Fruit fly (Drosophila melanogaster) whole organism, embryonic: ENCODE results near the gene Egfrap.

ENCODE experiments used
- Atf6 ChIP-seq: fragments of 200-800 bp; sonication (Bioruptor generic); IDR thresholded peaks from 2 replicates; pipeline ENCODE4 v1.3.6; 2022; ENCODE audit warnings: missing biosample characterization, missing genetic modification characterization
- Awh ChIP-seq: fragments of 200-800 bp; sonication (Bioruptor generic); IDR thresholded peaks from 2 replicates; pipeline ENCODE4, ENCODE4 v1.3.6; 2022; ENCODE audit warnings: missing biosample characterization, missing genetic modification characterization
- B-H2 ChIP-seq: fragments of 200-800 bp; sonication (Bioruptor generic); optimal IDR thresholded peaks from 2 replicates; lab custom pipeline; 2018; ENCODE audit warnings: missing biosample characterization, mild to moderate bottlenecking, missing genetic modification characterization
- Bgb ChIP-seq: fragments of 200-800 bp; sonication (Bioruptor generic); IDR thresholded peaks from 2 replicates; pipeline ENCODE4 v1.3.6; 2022; ENCODE audit warnings: missing biosample characterization, missing genetic modification characterization; ENCODE audit not compliant: partially characterized antibody
- CG10267 ChIP-seq: fragments of 200-800 bp; sonication (Bioruptor generic); optimal IDR thresholded peaks from 2 replicates; lab custom pipeline; 2018; ENCODE audit warnings: missing biosample characterization, mild to moderate bottlenecking, missing genetic modification characterization, moderate library complexity
- CG11093 ChIP-seq: fragments of 200-800 bp; sonication (Bioruptor generic); IDR thresholded peaks from 3 replicates; pipeline ENCODE4 v1.3.6; 2022; ENCODE audit warnings: missing biosample characterization, missing genetic modification characterization
- CG11504 ChIP-seq: fragments of 200-800 bp; sonication (Bioruptor generic); optimal IDR thresholded peaks from 3 replicates; lab custom pipeline; 2019; ENCODE audit warnings: missing biosample characterization, mild to moderate bottlenecking, missing genetic modification characterization, moderate library complexity
- CG13123 ChIP-seq: fragments of 200-800 bp; sonication (Bioruptor generic); optimal IDR thresholded peaks from 2 replicates; lab custom pipeline; 2016; ENCODE audit warnings: missing biosample characterization, missing genetic modification characterization
- CG15269 ChIP-seq: fragments of 200-800 bp; sonication (Bioruptor generic); optimal IDR thresholded peaks from 2 replicates; lab custom pipeline; 2018; ENCODE audit warnings: missing biosample characterization, mild to moderate bottlenecking, missing genetic modification characterization, moderate library complexity
- CG18011 ChIP-seq: fragments of 200-800 bp; sonication (Bioruptor generic); optimal IDR thresholded peaks from 2 replicates; lab custom pipeline; 2017; ENCODE audit warnings: missing biosample characterization, missing genetic modification characterization, mild to moderate bottlenecking, moderate library complexity, missing genotype
- CG1832 ChIP-seq: fragments of 200-800 bp; sonication (Bioruptor generic); optimal IDR thresholded peaks from 2 replicates; lab custom pipeline; 2017; ENCODE audit warnings: missing biosample characterization, mild to moderate bottlenecking, missing genetic modification characterization, inconsistent platforms
- CG2116 ChIP-seq: fragments of 200-800 bp; sonication (Bioruptor generic); optimal IDR thresholded peaks from 3 replicates; lab custom pipeline; 2018; ENCODE audit warnings: missing biosample characterization, mild to moderate bottlenecking, missing genetic modification characterization
- CG32532 ChIP-seq: fragments of 200-800 bp; sonication (Bioruptor generic); IDR thresholded peaks from 2 replicates; pipeline ENCODE4 v1.3.6; 2022; ENCODE audit warnings: missing biosample characterization, missing genetic modification characterization
- CG33213 ChIP-seq: fragments of 200-800 bp; sonication (Bioruptor generic); optimal IDR thresholded peaks from 3 replicates; lab custom pipeline; 2016; ENCODE audit warnings: missing biosample characterization, missing genetic modification characterization
- CG33557 ChIP-seq: fragments of 200-800 bp; sonication (Bioruptor generic); optimal IDR thresholded peaks from 2 replicates; lab custom pipeline; 2019; ENCODE audit warnings: missing biosample characterization, mild to moderate bottlenecking, missing genetic modification characterization, moderate library complexity
- CG3407 ChIP-seq: fragments of 200-800 bp; sonication (Bioruptor generic); optimal IDR thresholded peaks from 2 replicates; lab custom pipeline; 2018; ENCODE audit warnings: missing biosample characterization, mild to moderate bottlenecking, missing genetic modification characterization
- CG34422 ChIP-seq: fragments of 200-800 bp; sonication (Bioruptor generic); IDR thresholded peaks from 3 replicates; pipeline ENCODE4 v1.3.6; 2022; ENCODE audit warnings: missing biosample characterization, missing genetic modification characterization
- CG4820 ChIP-seq: fragments of 200-800 bp; sonication (Bioruptor generic); optimal IDR thresholded peaks from 3 replicates; lab custom pipeline; 2016; ENCODE audit warnings: missing biosample characterization, missing genetic modification characterization
- CG5180 ChIP-seq: fragments of 200-800 bp; sonication (Bioruptor generic); optimal IDR thresholded peaks from 3 replicates; lab custom pipeline; 2017; ENCODE audit warnings: missing biosample characterization, missing genetic modification characterization, mild to moderate bottlenecking, moderate library complexity, missing genetic modification reagents
- CG6689 ChIP-seq: fragments of 200-800 bp; sonication (Bioruptor generic); IDR thresholded peaks from 2 replicates; pipeline ENCODE4 v1.3.6; 2022; ENCODE audit warnings: missing biosample characterization, missing genetic modification characterization
- CG8944 ChIP-seq: fragments of 200-800 bp; sonication (Bioruptor generic); optimal IDR thresholded peaks from 3 replicates; lab custom pipeline; 2016; ENCODE audit warnings: missing biosample characterization, missing genetic modification characterization
- CG9797 ChIP-seq: fragments of 200-800 bp; sonication (Bioruptor generic); optimal IDR thresholded peaks from 3 replicates; lab custom pipeline; 2018; ENCODE audit warnings: missing biosample characterization, mild to moderate bottlenecking, missing genetic modification characterization
- Chrac-16 ChIP-seq: fragments of 200-800 bp; sonication (Bioruptor generic); optimal IDR thresholded peaks from 3 replicates; lab custom pipeline; 2016; ENCODE audit warnings: missing biosample characterization, missing genetic modification characterization
- CkIIα-i1 ChIP-seq: fragments of 200-800 bp; sonication (Bioruptor generic); IDR thresholded peaks from 2 replicates; pipeline ENCODE4 v1.3.6; 2022; ENCODE audit warnings: missing biosample characterization, missing genetic modification characterization
- Dek ChIP-seq: fragments of 200-800 bp; sonication (Bioruptor generic); optimal IDR thresholded peaks from 3 replicates; lab custom pipeline; 2019; ENCODE audit warnings: missing biosample characterization, mild to moderate bottlenecking, missing genetic modification characterization, moderate library complexity
- ERR ChIP-seq: fragments of 200-800 bp; sonication (Bioruptor generic); optimal IDR thresholded peaks from 2 replicates; lab custom pipeline; 2016; ENCODE audit warnings: missing biosample characterization, missing genetic modification characterization
- Ets97D ChIP-seq: fragments of 200-800 bp; sonication (Bioruptor generic); optimal IDR thresholded peaks from 3 replicates; lab custom pipeline; 2016; ENCODE audit warnings: missing biosample characterization, missing genetic modification characterization
- HLHmδ ChIP-seq: fragments of 200-800 bp; sonication (Bioruptor generic); optimal IDR thresholded peaks from 2 replicates; lab custom pipeline; 2018; ENCODE audit warnings: missing biosample characterization, mild to moderate bottlenecking, missing genetic modification characterization, moderate library complexity
- Hand ChIP-seq: fragments of 200-800 bp; sonication (Bioruptor generic); optimal IDR thresholded peaks from 2 replicates; lab custom pipeline; 2017; ENCODE audit warnings: mild to moderate bottlenecking, missing biosample characterization, missing genetic modification reagents, missing genetic modification characterization
- Hsf ChIP-seq: fragments of 200-800 bp; sonication (Bioruptor generic); optimal IDR thresholded peaks from 3 replicates; lab custom pipeline; 2016; ENCODE audit warnings: missing biosample characterization, missing genetic modification characterization
- MBD-R2 ChIP-seq: fragments of 200-800 bp; sonication (Bioruptor generic); IDR thresholded peaks from 2 replicates; pipeline ENCODE4 v1.3.6; 2022; ENCODE audit warnings: missing biosample characterization, missing genetic modification characterization
- Mrtf ChIP-seq: fragments of 200-800 bp; sonication (Bioruptor generic); IDR thresholded peaks from 3 replicates; pipeline ENCODE4 v1.3.6; 2022; ENCODE audit warnings: missing biosample characterization, missing genetic modification characterization
- Spps ChIP-seq: fragments of 200-800 bp; sonication (Bioruptor generic); optimal IDR thresholded peaks from 2 replicates; lab custom pipeline; 2018; ENCODE audit warnings: missing biosample characterization, mild to moderate bottlenecking, missing genetic modification characterization
- ase ChIP-seq: fragments of 200-800 bp; sonication (Bioruptor generic); IDR thresholded peaks from 3 replicates; pipeline ENCODE4 v1.3.6; 2022; ENCODE audit warnings: missing biosample characterization, missing genetic modification characterization
- bcd ChIP-seq: fragments of 200-800 bp; sonication (Bioruptor generic); optimal IDR thresholded peaks from 2 replicates; lab custom pipeline; 2017; ENCODE audit warnings: missing biosample characterization, mild to moderate bottlenecking, missing genetic modification characterization
- btn ChIP-seq: fragments of 200-800 bp; sonication (Bioruptor generic); optimal IDR thresholded peaks from 2 replicates; lab custom pipeline; 2016; ENCODE audit warnings: missing biosample characterization, missing genetic modification characterization
- ind ChIP-seq: fragments of 200-800 bp; sonication (Bioruptor generic); optimal IDR thresholded peaks from 3 replicates; lab custom pipeline; 2016; ENCODE audit warnings: missing biosample characterization, missing genetic modification characterization
- kah ChIP-seq: fragments of 200-800 bp; sonication (Bioruptor generic); optimal IDR thresholded peaks from 2 replicates; lab custom pipeline; 2018; ENCODE audit warnings: missing biosample characterization, mild to moderate bottlenecking, missing genetic modification characterization
- lola ChIP-seq, 3 experiments: fragments of >200 bp in 2 of 3; fragments of 200-800 bp in 1 of 3; sonication (Bioruptor generic) in 1 of 3; optimal IDR thresholded peaks; 2 replicates each; lab custom pipeline; 2017 to 2019; ENCODE audit warnings: missing biosample characterization in 3 of 3, missing genetic modification characterization in 3 of 3, mild to moderate bottlenecking in 1 of 3, moderate library complexity in 1 of 3
- otp ChIP-seq: fragments of 200-800 bp; sonication (Bioruptor generic); IDR thresholded peaks from 3 replicates; pipeline ENCODE4, ENCODE4 v1.3.6; 2022; ENCODE audit warnings: missing biosample characterization, missing genetic modification characterization
- pb ChIP-seq: fragments of 200-800 bp; sonication (Bioruptor generic); optimal IDR thresholded peaks from 3 replicates; lab custom pipeline; 2016; ENCODE audit warnings: missing biosample characterization, missing genetic modification characterization
- ranshi ChIP-seq: fragments of 200-800 bp; sonication (Bioruptor generic); IDR thresholded peaks from 2 replicates; pipeline ENCODE4 v1.3.6; 2022; ENCODE audit warnings: missing biosample characterization, missing genetic modification characterization
- sc ChIP-seq, 3 experiments: fragments of >200 bp in 2 of 3; fragments of 200-800 bp in 1 of 3; sonication (Bioruptor generic) in 1 of 3; optimal IDR thresholded peaks; 2 replicates in 2 of 3; 3 replicates in 1 of 3; lab custom pipeline; 2017; ENCODE audit warnings: mild to moderate bottlenecking in 1 of 3, missing biosample characterization in 1 of 3, missing genetic modification characterization in 1 of 3, missing genetic modification reagents in 1 of 3
- slp2 ChIP-seq: fragments of 200-800 bp; sonication (Bioruptor generic); optimal IDR thresholded peaks from 2 replicates; lab custom pipeline; 2016; ENCODE audit warnings: missing biosample characterization, missing genetic modification characterization
- tin ChIP-seq: fragments of 200-800 bp; sonication (Bioruptor generic); optimal IDR thresholded peaks from 3 replicates; lab custom pipeline; 2016; ENCODE audit warnings: missing biosample characterization, missing genetic modification characterization
- wor ChIP-seq: fragments of 200-800 bp; sonication (Bioruptor generic); IDR thresholded peaks from 2 replicates; pipeline ENCODE4 v1.3.6; 2022; ENCODE audit warnings: missing biosample characterization, missing genetic modification characterization
- zen ChIP-seq: fragments of 200-800 bp; sonication (Bioruptor generic); optimal IDR thresholded peaks from 3 replicates; lab custom pipeline; 2018; ENCODE audit warnings: missing biosample characterization, mild to moderate bottlenecking, missing genetic modification characterization, moderate library complexity

Gene Egfrap

DNA sequence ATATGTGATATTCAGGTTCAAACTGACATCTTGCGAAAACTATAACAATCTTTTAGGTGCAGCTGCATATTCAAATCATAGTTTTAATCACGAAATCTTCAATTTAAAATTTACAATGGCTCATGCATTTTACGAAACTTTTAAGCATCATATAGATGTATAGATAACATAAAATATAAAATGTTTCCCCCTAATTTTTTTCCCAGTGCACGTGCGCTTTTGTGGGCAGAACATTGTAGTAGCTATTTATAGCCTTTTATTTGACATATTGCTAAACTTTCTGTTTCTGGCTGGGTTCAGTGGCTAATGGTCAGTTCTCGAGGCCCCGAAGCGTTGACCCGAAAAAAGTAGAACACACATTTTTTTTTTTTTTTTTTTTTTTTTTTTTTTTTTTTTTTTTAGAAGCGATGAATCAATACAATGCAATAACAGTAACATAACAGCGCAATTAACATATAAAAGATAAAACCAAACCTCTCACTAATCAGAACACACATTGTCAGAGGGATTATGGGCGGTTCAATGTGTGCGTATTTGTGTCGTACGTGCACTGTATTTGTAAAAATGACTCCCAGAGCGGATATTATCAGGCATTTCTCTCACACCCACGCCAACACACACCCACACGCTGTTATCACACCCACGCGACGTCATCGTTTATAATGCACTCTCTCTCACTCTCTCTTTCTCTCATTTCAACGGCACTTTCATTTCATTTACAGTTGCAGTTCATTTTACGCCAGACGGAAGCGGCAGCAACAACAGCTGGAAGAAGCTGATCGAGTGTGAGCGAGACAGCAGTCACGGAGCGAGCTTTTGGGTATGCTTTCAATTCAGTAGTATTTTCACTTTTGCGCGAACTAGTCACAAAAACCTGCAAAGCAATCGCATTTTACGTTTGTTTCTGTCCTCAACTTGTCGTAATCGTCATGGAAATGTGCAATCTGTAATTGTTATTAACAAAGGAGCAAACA is 24.2 kb downstream of the Egfrap start (continued):
- TF ChIP-seq Mrtf (GFP tag; lab: Robert Waterston, UW): no peak
- TF ChIP-seq slp2 (GFP tag; lab: Kevin White, UChicago): no peak
- TF ChIP-seq ERR (GFP tag; lab: Kevin White, UChicago): no peak
- TF ChIP-seq Hsf (GFP tag; lab: Kevin White, UChicago): peak; percentile 27
- peak; percentile 33; the same call in 1 of the 2 replicates for TF ChIP-seq wor (GFP tag; lab: Robert Waterston, UW)
- no peak for TF ChIP-seq CG13123 (GFP tag; lab: Kevin White, UChicago)
- TF ChIP-seq Spps: peak; percentile 25
- TF ChIP-seq CG33557 (GFP tag; lab: Kevin White, UChicago): no peak
- peak; percentile 11; the same call in 1 of the 2 replicates for TF ChIP-seq MBD-R2 (GFP tag; lab: Robert Waterston, UW)
- TF ChIP-seq CG18011: peak; percentile 3
- peak; percentile 5 for TF ChIP-seq CG33213
- no peak for TF ChIP-seq tin (GFP tag; lab: Kevin White, UChicago)
- peak; percentile 66 for TF ChIP-seq CG11504 (tag; lab: Kevin White, UChicago)
- TF ChIP-seq Chrac-16 (GFP tag; lab: Kevin White, UChicago): peak; percentile 18
- peak in 1 of 3 experiments; percentile 21 for TF ChIP-seq lola (GFP tag; optimal IDR thresholded peaks at IDR 0.05; lab: Kevin White, UChicago)
- TF ChIP-seq Awh (GFP tag; lab: Robert Waterston, UW): no peak
- peak; percentile 5 for TF ChIP-seq HLHmδ (GFP tag; lab: Kevin White, UChicago)
- no peak for TF ChIP-seq CG32532
- TF ChIP-seq CG2116 (GFP tag; lab: Kevin White, UChicago): peak; percentile 5
- no peak for TF ChIP-seq CkIIα-i1 (GFP tag; lab: Robert Waterston, UW)
- no peak for TF ChIP-seq B-H2 (GFP tag; lab: Kevin White, UChicago)
- peak; percentile 62 for TF ChIP-seq CG15269 (tag; lab: Kevin White, UChicago)
- TF ChIP-seq CG8944: peak; percentile 36
- TF ChIP-seq ase (GFP tag; lab: Robert Waterston, UW): 0 out of 3 replicates have a peak, but pooled peaks have one; percentile 20
- peak; percentile 54 for TF ChIP-seq CG1832 (GFP tag; lab: Kevin White, UChicago)
- TF ChIP-seq CG10267: no peak
- no peak for TF ChIP-seq zen (tag; lab: Kevin White, UChicago)
- TF ChIP-seq Hand: no peak
- TF ChIP-seq kah (GFP tag; lab: Kevin White, UChicago): no peak
- TF ChIP-seq CG34422 (GFP tag; lab: Robert Waterston, UW): 0 out of 3 replicates have a peak, but pooled peaks have one; percentile 13
- TF ChIP-seq Atf6 (GFP tag; lab: Robert Waterston, UW): peak; percentile 35; the same call in 1 of the 2 replicates
- TF ChIP-seq ind (GFP tag; lab: Kevin White, UChicago): peak; percentile 14
- TF ChIP-seq btn (GFP tag; lab: Kevin White, UChicago): no peak
- no peak for TF ChIP-seq CG5180 (GFP tag; lab: Kevin White, UChicago)
- TF ChIP-seq CG11093 (GFP tag; lab: Robert Waterston, UW): no peak
- TF ChIP-seq pb: no peak
- no peak; the same call in 2 of the 3 replicates for TF ChIP-seq otp (GFP tag; lab: Robert Waterston, UW)
- 0 out of 2 replicates have a peak, but pooled peaks have one; percentile 10 for TF ChIP-seq CG6689
- TF ChIP-seq CG3407 (GFP tag; lab: Kevin White, UChicago): peak; percentile 18
- peak; percentile 22 for TF ChIP-seq Dek
- peak; percentile 34 for TF ChIP-seq bcd
- 0 out of 2 replicates have a peak, but pooled peaks have one; percentile 41 for TF ChIP-seq ranshi (GFP tag; lab: Robert Waterston, UW)
- TF ChIP-seq CG9797 (GFP tag; lab: Kevin White, UChicago): no peak
- TF ChIP-seq CG4820 (GFP tag; lab: Kevin White, UChicago): no peak
- no peak for TF ChIP-seq sc (optimal IDR thresholded peaks at IDR 0.05; lab: Kevin White, UChicago)
- peak; percentile 36 for TF ChIP-seq sc (GFP tag; optimal IDR thresholded peaks at IDR 0.05; lab: Kevin White, UChicago)
- no peak for TF ChIP-seq Ets97D
- no peak; the same call in 1 of the 2 replicates for TF ChIP-seq Bgb
